Worm (Caenorhabditis elegans): ENCODE measurements around the gene Y62H9A.11.

Y62H9A.11 gene

ce11 chrX:11907263-11907662 is at the start of gene Y62H9A.11:
Gene Y62H9A.11 (minus strand): TSS chrX:11907363.
- TF ChIP-seq klf-2 (GFP tag; conservative IDR thresholded peaks at IDR 0.05) (no peak), tab-1 (GFP tag; IDR thresholded peaks at IDR 0.05) (no peak), ref-1 (GFP tag; conservative IDR thresholded peaks at IDR 0.05) (no peak), cog-1 (tag; optimal IDR thresholded peaks at IDR 0.05) (no peak), ztf-29 (GFP tag; IDR thresholded peaks at IDR 0.05) (no peak), flt-1 (GFP tag; IDR thresholded peaks at IDR 0.05) (no peak), T22C8.4 (GFP tag; IDR thresholded peaks at IDR 0.05) (no peak), ztf-23 (GFP tag; IDR thresholded peaks at IDR 0.05) (no peak)

ce11 chrX:11955125-11955524 is 48.0 kb upstream of the Y62H9A.11 start, which contains the start of gene T08D10.3:
Gene T08D10.3 (plus strand): TSS chrX:11955425.
- TF ChIP-seq med-1 (GFP tag; optimal IDR thresholded peaks at IDR 0.05; ENCODE audit: insufficient read depth) = no peak

- TF ChIP-seq ztf-23 (GFP tag; IDR thresholded peaks at IDR 0.05) (no peak), T22C8.4 (GFP tag; IDR thresholded peaks at IDR 0.05) (no peak), tab-1 (GFP tag; IDR thresholded peaks at IDR 0.05) (no peak)
Observed at ce11 chrX:11953229-11953628, 46.1 kb upstream of the Y62H9A.11 start, which contains the start of gene T08D10.4. Gene T08D10.4 (minus strand): TSS chrX:11953329.

DNA sequence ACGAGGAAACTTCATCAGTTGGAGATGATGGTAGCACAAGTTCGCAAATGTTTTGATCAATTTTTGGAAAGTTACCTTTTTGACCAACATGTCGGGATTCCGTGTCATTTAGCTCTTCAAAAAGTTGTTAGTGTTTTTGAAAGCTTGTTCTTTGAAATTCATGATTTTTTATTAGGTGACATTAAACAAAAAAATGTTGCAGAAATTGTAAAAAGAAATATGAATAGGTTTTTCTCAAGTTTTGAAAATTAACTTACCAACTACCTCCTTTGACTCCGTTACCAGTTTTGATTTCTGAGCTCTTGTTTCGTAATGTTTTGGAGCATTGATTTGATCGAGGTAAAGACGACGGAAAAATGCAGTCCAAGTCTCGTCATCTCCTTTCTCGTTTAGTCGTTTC is 45.0 kb upstream of the Y62H9A.11 start:
- TF ChIP-seq T22C8.4 (GFP tag; IDR thresholded peaks at IDR 0.05) (no peak), med-1 (GFP tag; optimal IDR thresholded peaks at IDR 0.05; ENCODE audit: insufficient read depth) (no peak), klf-2 (GFP tag; conservative IDR thresholded peaks at IDR 0.05) (no peak), ref-1 (GFP tag; conservative IDR thresholded peaks at IDR 0.05) (no peak), cog-1 (tag; optimal IDR thresholded peaks at IDR 0.05) (no peak)

ce11 chrX:11948184-11948894 is 41.2 kb upstream of the Y62H9A.11 start, which contains the start of gene lsd-1:
Gene lsd-1 (plus strand): TSS chrX:11948844.
- TF ChIP-seq tab-1 (GFP tag; IDR thresholded peaks at IDR 0.05) = no peak
- no peak for TF ChIP-seq ref-1 (GFP tag; conservative IDR thresholded peaks at IDR 0.05)
- no peak for TF ChIP-seq klf-2 (GFP tag; conservative IDR thresholded peaks at IDR 0.05)
- no peak for TF ChIP-seq ztf-29 (GFP tag; IDR thresholded peaks at IDR 0.05)
- TF ChIP-seq cog-1 (tag; optimal IDR thresholded peaks at IDR 0.05) = no peak
- no peak for TF ChIP-seq med-1 (GFP tag; optimal IDR thresholded peaks at IDR 0.05; ENCODE audit: insufficient read depth)
- no peak for TF ChIP-seq T22C8.4 (GFP tag; IDR thresholded peaks at IDR 0.05)
- TF ChIP-seq flt-1 (GFP tag; IDR thresholded peaks at IDR 0.05) = no peak

ce11 chrX:11946788-11947463 is 39.8 kb upstream of the Y62H9A.11 start, which contains the start of gene nfya-1:
Gene nfya-1 (minus strand): TSS chrX:11946838.
- peak; percentile 32 for TF ChIP-seq cog-1 (tag; optimal IDR thresholded peaks at IDR 0.05)
- no peak for TF ChIP-seq flt-1 (GFP tag; IDR thresholded peaks at IDR 0.05)
- TF ChIP-seq tab-1 (GFP tag; IDR thresholded peaks at IDR 0.05) = no peak
- no peak for TF ChIP-seq med-1 (GFP tag; optimal IDR thresholded peaks at IDR 0.05; ENCODE audit: insufficient read depth)
- peak; percentile 78 for TF ChIP-seq T22C8.4 (GFP tag; IDR thresholded peaks at IDR 0.05)

- TF ChIP-seq T22C8.4 (GFP tag; IDR thresholded peaks at IDR 0.05) (no peak), flt-1 (GFP tag; IDR thresholded peaks at IDR 0.05) (no peak), klf-2 (GFP tag; conservative IDR thresholded peaks at IDR 0.05) (no peak), ref-1 (GFP tag; conservative IDR thresholded peaks at IDR 0.05) (no peak), med-1 (GFP tag; optimal IDR thresholded peaks at IDR 0.05; ENCODE audit: insufficient read depth) (no peak), ztf-29 (GFP tag; IDR thresholded peaks at IDR 0.05) (no peak), ztf-23 (GFP tag; IDR thresholded peaks at IDR 0.05) (no peak), cog-1 (tag; optimal IDR thresholded peaks at IDR 0.05) (no peak), tab-1 (GFP tag; IDR thresholded peaks at IDR 0.05) (no peak)
Observed at ce11 chrX:11941951-11942350, 34.8 kb upstream of the Y62H9A.11 start, which contains the start of gene F55G7.3. Gene F55G7.3 (minus strand): TSS chrX:11942051.

- TF ChIP-seq ref-1 (GFP tag; conservative IDR thresholded peaks at IDR 0.05) (no peak), cog-1 (tag; optimal IDR thresholded peaks at IDR 0.05) (no peak), ztf-29 (GFP tag; IDR thresholded peaks at IDR 0.05) (no peak), ztf-23 (GFP tag; IDR thresholded peaks at IDR 0.05) (no peak), med-1 (GFP tag; optimal IDR thresholded peaks at IDR 0.05; ENCODE audit: insufficient read depth) (no peak), klf-2 (GFP tag; conservative IDR thresholded peaks at IDR 0.05) (no peak), tab-1 (GFP tag; IDR thresholded peaks at IDR 0.05) (no peak), flt-1 (GFP tag; IDR thresholded peaks at IDR 0.05) (no peak), T22C8.4 (GFP tag; IDR thresholded peaks at IDR 0.05) (no peak)
Observed at ce11 chrX:11938826-11939225, 31.7 kb upstream of the Y62H9A.11 start, which contains the start of gene F55G7.5. Gene F55G7.5 (minus strand): TSS chrX:11938926.

ce11 chrX:11937343-11937935 is 30.3 kb upstream of the Y62H9A.11 start:
- peak; percentile 48 for TF ChIP-seq ref-1 (GFP tag; conservative IDR thresholded peaks at IDR 0.05)
- peak; percentile 74; the same call in 1 of the 2 replicates for TF ChIP-seq tab-1 (GFP tag; IDR thresholded peaks at IDR 0.05)
- TF ChIP-seq med-1 (GFP tag; optimal IDR thresholded peaks at IDR 0.05; ENCODE audit: insufficient read depth) = peak; percentile 64
- TF ChIP-seq flt-1 (GFP tag; IDR thresholded peaks at IDR 0.05) = peak; percentile 90
- TF ChIP-seq ztf-29 (GFP tag; IDR thresholded peaks at IDR 0.05) = no peak
- TF ChIP-seq T22C8.4 (GFP tag; IDR thresholded peaks at IDR 0.05) = peak; percentile 100
- TF ChIP-seq klf-2 (GFP tag; conservative IDR thresholded peaks at IDR 0.05) = peak; percentile 67
- TF ChIP-seq ztf-23 (GFP tag; IDR thresholded peaks at IDR 0.05) = peak; percentile 86
- TF ChIP-seq cog-1 (tag; optimal IDR thresholded peaks at IDR 0.05) = peak; percentile 95
